Worm (Caenorhabditis elegans): ENCODE data around the gene M7.7.

ce11 chrIV:11100271-11100670 lies 10.6 kb downstream of the M7.7 start, which contains the start of gene str-3:
- TF ChIP-seq snpc-4 (tag; optimal IDR thresholded peaks at IDR 0.05) (no peak), nhr-12 (tag; optimal IDR thresholded peaks at IDR 0.05) (no peak)

Measured in whole organism, L2 larva.